Fruit fly (Drosophila melanogaster): ENCODE data around the gene Droj2.

Droj2 gene

DNA sequence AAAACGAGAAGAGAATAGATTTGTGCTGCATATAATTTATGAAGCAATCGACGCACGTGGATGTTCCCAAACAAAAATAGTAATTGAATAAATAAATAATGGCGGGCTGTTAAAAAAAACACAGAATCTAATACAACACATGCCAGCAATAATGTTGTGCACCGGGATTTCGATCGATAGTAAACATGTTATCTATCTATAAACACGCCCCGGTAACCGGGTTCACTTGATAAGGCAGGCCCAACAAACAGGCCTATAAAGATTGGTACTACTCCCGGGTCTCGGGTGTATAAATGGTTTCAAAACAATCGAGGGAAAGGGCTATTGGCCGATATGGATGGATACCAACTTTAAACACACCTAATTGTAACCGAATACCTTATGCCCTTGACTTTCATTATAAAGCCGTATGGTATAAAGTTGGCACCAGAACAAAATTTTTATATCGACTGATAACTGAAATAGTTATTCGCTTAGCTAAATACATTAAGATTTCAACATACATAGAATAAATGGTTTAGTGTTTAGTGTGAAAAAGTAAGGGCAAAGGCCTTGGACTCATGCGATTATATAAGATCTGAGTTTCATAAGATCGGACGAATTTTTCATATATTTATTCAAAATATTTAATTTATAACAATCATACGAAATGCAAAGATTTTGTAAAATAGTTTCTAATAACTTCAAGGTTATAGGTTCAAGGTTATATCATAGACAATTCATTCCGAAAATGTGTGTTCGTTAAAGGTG is 16.1 kb upstream of the Droj2 start (continued):
- TF ChIP-seq CG15696 (tag; optimal IDR thresholded peaks at IDR 0.05) (peak; percentile 36), lab (GFP tag; optimal IDR thresholded peaks at IDR 0.05) (peak; percentile 19), CG34376 (GFP tag; optimal IDR thresholded peaks at IDR 0.05) (peak; percentile 41), CG12769 (tag; optimal IDR thresholded peaks at IDR 0.05) (peak; percentile 74), slbo (GFP tag; IDR thresholded peaks at IDR 0.05) (0 out of 2 replicates have a peak, but pooled peaks have one; percentile 6), CG11504 (tag; optimal IDR thresholded peaks at IDR 0.05) (peak; percentile 12), CG16813 (GFP tag; IDR thresholded peaks at IDR 0.05; ENCODE audit: partially characterized antibody) (no peak)

dm6 chr3R:13366561-13367518 is 15.1 kb upstream of the Droj2 start, which contains the start of gene Elp6:
Elp6 (minus strand) TSS chr3R:13366910.
- TF ChIP-seq cas (GFP tag; IDR thresholded peaks at IDR 0.05) (no peak), Blimp-1 (GFP tag; optimal IDR thresholded peaks at IDR 0.05) (peak; percentile 48), Bgb (GFP tag; IDR thresholded peaks at IDR 0.05; ENCODE audit: partially characterized antibody) (no peak), H2.0 (GFP tag; IDR thresholded peaks at IDR 0.05) (peak; percentile 74), ac (GFP tag; optimal IDR thresholded peaks at IDR 0.05) (no peak), CG4730 (GFP tag; IDR thresholded peaks at IDR 0.05) (peak; percentile 50; the same call in 1 of the 2 replicates), CG32772 (GFP tag; IDR thresholded peaks at IDR 0.05) (no peak), Asciz (GFP tag; optimal IDR thresholded peaks at IDR 0.05) (peak; percentile 41), CG8478 (optimal IDR thresholded peaks at IDR 0.05) (no peak), knrl (GFP tag; IDR thresholded peaks at IDR 0.05; ENCODE audit: partially characterized antibody) (no peak), CG3995 (GFP tag; optimal IDR thresholded peaks at IDR 0.05) (peak; percentile 25), row (GFP tag; IDR thresholded peaks at IDR 0.05) (peak; percentile 62), CG11723 (GFP tag; optimal IDR thresholded peaks at IDR 0.05) (no peak), Abd-B (GFP tag; optimal IDR thresholded peaks at IDR 0.05) (peak; percentile 13), CG8359 (GFP tag; optimal IDR thresholded peaks at IDR 0.05; ENCODE audit: borderline replicate concordance) (no peak), bigmax (GFP tag; optimal IDR thresholded peaks at IDR 0.05) (no peak), CG3838 (GFP tag; optimal IDR thresholded peaks at IDR 0.05) (no peak), kah (GFP tag; optimal IDR thresholded peaks at IDR 0.05) (no peak), CG17802 (tag; optimal IDR thresholded peaks at IDR 0.05) (no peak), ERR (GFP tag; optimal IDR thresholded peaks at IDR 0.05) (no peak), oc (tag; optimal IDR thresholded peaks at IDR 0.05) (no peak), Max (GFP tag; optimal IDR thresholded peaks at IDR 0.05) (peak; percentile 38), CG3847 (GFP tag; IDR thresholded peaks at IDR 0.05) (peak; percentile 32; the same call in 1 of the 2 replicates), otp (GFP tag; IDR thresholded peaks at IDR 0.05) (no peak), CG2116 (GFP tag; optimal IDR thresholded peaks at IDR 0.05) (peak; percentile 19), CG2129 (GFP tag; IDR thresholded peaks at IDR 0.05; ENCODE audit: partially characterized antibody) (no peak), GATAe (GFP tag; conservative IDR thresholded peaks at IDR 0.05) (no peak), CG12155 (GFP tag; optimal IDR thresholded peaks at IDR 0.05) (peak; percentile 32), Ets97D (GFP tag; optimal IDR thresholded peaks at IDR 0.05) (peak; percentile 21), stc (GFP tag; IDR thresholded peaks at IDR 0.05) (peak; percentile 51), ttk (GFP tag; IDR thresholded peaks at IDR 0.05) (peak; percentile 51), sens-2 (GFP tag; IDR thresholded peaks at IDR 0.05) (no peak), Fer3 (tag; optimal IDR thresholded peaks at IDR 0.05) (peak; percentile 65), CG14965 (GFP tag; optimal IDR thresholded peaks at IDR 0.05; ENCODE audit: borderline replicate concordance) (no peak), CG16815 (GFP tag; optimal IDR thresholded peaks at IDR 0.05) (peak; percentile 56), CG4328 (GFP tag; optimal IDR thresholded peaks at IDR 0.05) (peak; percentile 24), CG11560 (tag; IDR thresholded peaks at IDR 0.05) (peak; percentile 32; the same call in 1 of the 3 replicates), sd (tag; optimal IDR thresholded peaks at IDR 0.05) (no peak)
